Fruit fly (Drosophila melanogaster) whole organism, embryonic: Measurements from ENCODE around the gene CG7970.

Experiments
- Ada2b ChIP-seq: fragments of 200-800 bp; sonication (Bioruptor generic); IDR thresholded peaks from 2 replicates; pipeline ENCODE4 v1.3.6; 2022; ENCODE audit warnings: missing biosample characterization, missing genetic modification characterization
- Antp ChIP-seq: fragments of 200-800 bp; sonication (Bioruptor generic); optimal IDR thresholded peaks from 3 replicates; lab custom pipeline; 2016; ENCODE audit warnings: missing biosample characterization, missing genetic modification characterization
- CG10431 ChIP-seq: fragments of 200-800 bp; sonication (Bioruptor generic); optimal IDR thresholded peaks from 3 replicates; lab custom pipeline; 2018; ENCODE audit warnings: missing biosample characterization, mild to moderate bottlenecking, missing genetic modification characterization
- CG11085 ChIP-seq: fragments of 200-800 bp; sonication (Bioruptor generic); IDR thresholded peaks from 2 replicates; pipeline ENCODE4 v1.3.6; 2022; ENCODE audit warnings: missing biosample characterization, missing genetic modification characterization
- CG12071 ChIP-seq: fragments of 200-800 bp; sonication (Bioruptor generic); optimal IDR thresholded peaks from 3 replicates; lab custom pipeline; 2018; ENCODE audit warnings: missing biosample characterization, mild to moderate bottlenecking, missing genetic modification characterization
- CG14441 ChIP-seq: fragments of 200-800 bp; sonication (Bioruptor generic); IDR thresholded peaks from 2 replicates; pipeline ENCODE4 v1.3.6; 2022; ENCODE audit warnings: missing biosample characterization, missing genetic modification characterization
- CG15011 ChIP-seq: fragments of 200-800 bp; sonication (Bioruptor generic); optimal IDR thresholded peaks from 3 replicates; lab custom pipeline; 2018; ENCODE audit warnings: missing biosample characterization, mild to moderate bottlenecking, missing genetic modification characterization
- CG15073 ChIP-seq: fragments of 200-800 bp; sonication (Bioruptor generic); optimal IDR thresholded peaks from 2 replicates; lab custom pipeline; 2016; ENCODE audit warnings: missing biosample characterization, missing genetic modification characterization
- CG16815 ChIP-seq: fragments of 200-800 bp; sonication (Bioruptor generic); optimal IDR thresholded peaks from 3 replicates; lab custom pipeline; 2017; ENCODE audit warnings: missing biosample characterization, mild to moderate bottlenecking, missing genetic modification characterization
- CG17361 ChIP-seq: fragments of 200-800 bp; sonication (Bioruptor generic); IDR thresholded peaks from 3 replicates; pipeline ENCODE4 v1.3.6; 2022; ENCODE audit warnings: missing biosample characterization, missing genetic modification characterization
- CG18599 ChIP-seq: fragments of 200-800 bp; sonication (Bioruptor generic); optimal IDR thresholded peaks from 3 replicates; lab custom pipeline; 2017; ENCODE audit warnings: missing biosample characterization, missing genetic modification characterization, mild to moderate bottlenecking, moderate library complexity, missing genetic modification reagents
- CG32767 ChIP-seq: fragments of 200-800 bp; sonication (Bioruptor generic); IDR thresholded peaks from 2 replicates; pipeline ENCODE4 v1.3.6; 2022; ENCODE audit warnings: missing biosample characterization, missing genetic modification characterization
- CG5245 ChIP-seq: fragments of 200-800 bp; sonication (Bioruptor generic); optimal IDR thresholded peaks from 3 replicates; lab custom pipeline; 2016; ENCODE audit warnings: missing biosample characterization, missing genetic modification characterization
- CG6272 ChIP-seq: fragments of 200-800 bp; sonication (Bioruptor generic); IDR thresholded peaks from 2 replicates; pipeline ENCODE4 v1.3.6; 2022; ENCODE audit warnings: missing biosample characterization, missing genetic modification characterization
- CG6765 ChIP-seq: fragments of 200-800 bp; sonication (Bioruptor generic); optimal IDR thresholded peaks from 3 replicates; lab custom pipeline; 2017; ENCODE audit warnings: missing biosample characterization, mild to moderate bottlenecking, missing genetic modification characterization
- CG7987 ChIP-seq: fragments of 200-800 bp; sonication (Bioruptor generic); optimal IDR thresholded peaks from 2 replicates; lab custom pipeline; 2018; ENCODE audit warnings: missing biosample characterization, mild to moderate bottlenecking, missing genetic modification characterization, moderate library complexity
- CG8359 ChIP-seq: fragments of 200-800 bp; sonication (Bioruptor generic); optimal IDR thresholded peaks from 2 replicates; lab custom pipeline; 2017; ENCODE audit warnings: missing biosample characterization, mild to moderate bottlenecking, missing genetic modification characterization, borderline replicate concordance
- CTCF ChIP-seq: fragments of 200-800 bp; sonication (Bioruptor generic); optimal IDR thresholded peaks from 2 replicates; lab custom pipeline; 2017; ENCODE audit warnings: missing biosample characterization, mild to moderate bottlenecking, missing genetic modification characterization, moderate library complexity
- D19A ChIP-seq: fragments of 200-800 bp; optimal IDR thresholded peaks from 3 replicates; lab custom pipeline; 2019; ENCODE audit warnings: missing biosample characterization, mild to moderate bottlenecking, missing genetic modification characterization, moderate library complexity
- Dbx ChIP-seq: fragments of 200-800 bp; sonication (Bioruptor generic); IDR thresholded peaks from 3 replicates; pipeline ENCODE4 v1.3.6; 2022; ENCODE audit warnings: missing biosample characterization, missing genetic modification characterization
- E2f1 ChIP-seq: fragments of 200-800 bp; sonication (Bioruptor generic); IDR thresholded peaks from 2 replicates; pipeline ENCODE4 v1.3.6; 2022; ENCODE audit warnings: missing biosample characterization, missing genetic modification characterization
- Fer2 ChIP-seq: fragments of 200-800 bp; sonication (Bioruptor generic); optimal IDR thresholded peaks from 2 replicates; lab custom pipeline; 2018; ENCODE audit warnings: missing biosample characterization, mild to moderate bottlenecking, missing genetic modification characterization, moderate library complexity
- H15 ChIP-seq: fragments of 200-800 bp; sonication (Bioruptor generic); IDR thresholded peaks from 3 replicates; pipeline ENCODE4 v1.3.6; 2022; ENCODE audit warnings: missing biosample characterization, missing genetic modification characterization
- HLH4C ChIP-seq: fragments of 200-800 bp; sonication (Bioruptor generic); IDR thresholded peaks from 3 replicates; pipeline ENCODE4 v1.3.6; 2022; ENCODE audit warnings: missing biosample characterization, missing genetic modification characterization; ENCODE audit not compliant: partially characterized antibody
- Hey ChIP-seq: fragments of 200-800 bp; sonication (Bioruptor generic); optimal IDR thresholded peaks from 3 replicates; lab custom pipeline; 2018; ENCODE audit warnings: missing biosample characterization, mild to moderate bottlenecking, missing genetic modification characterization
- Hsf ChIP-seq: fragments of 200-800 bp; sonication (Bioruptor generic); optimal IDR thresholded peaks from 3 replicates; lab custom pipeline; 2016; ENCODE audit warnings: missing biosample characterization, missing genetic modification characterization
- Jarid2 ChIP-seq: fragments of 200-800 bp; sonication (Bioruptor generic); optimal IDR thresholded peaks from 3 replicates; lab custom pipeline; 2017; ENCODE audit warnings: mild to moderate bottlenecking, missing biosample characterization, missing genetic modification reagents, missing genetic modification characterization
- Nf-YC ChIP-seq: fragments of 200-800 bp; optimal IDR thresholded peaks from 3 replicates; lab custom pipeline; 2019; ENCODE audit warnings: missing biosample characterization, mild to moderate bottlenecking, missing genetic modification characterization, moderate library complexity
- Taf1 ChIP-seq: fragments of 200-800 bp; sonication (Bioruptor generic); IDR thresholded peaks from 2 replicates; pipeline ENCODE4 v1.3.6; 2022; ENCODE audit warnings: missing biosample characterization, missing genetic modification characterization
- aop ChIP-seq: fragments of 200-800 bp; sonication (Bioruptor generic); IDR thresholded peaks from 2 replicates; pipeline ENCODE4 v1.3.6; 2022; ENCODE audit warnings: missing biosample characterization, missing genetic modification characterization
- bigmax ChIP-seq: fragments of 200-800 bp; sonication (Bioruptor generic); optimal IDR thresholded peaks from 2 replicates; lab custom pipeline; 2018; ENCODE audit warnings: missing biosample characterization, mild to moderate bottlenecking, missing genetic modification characterization
- danr ChIP-seq: fragments of 200-800 bp; sonication (Bioruptor generic); IDR thresholded peaks from 2 replicates; pipeline ENCODE4 v1.3.6; 2022; ENCODE audit warnings: missing biosample characterization, missing genetic modification characterization
- dm ChIP-seq: fragments of 200-800 bp; sonication (Bioruptor generic); optimal IDR thresholded peaks from 3 replicates; lab custom pipeline; 2016; ENCODE audit warnings: missing biosample characterization, missing genetic modification characterization
- dmrt99B ChIP-seq: fragments of 200-800 bp; sonication (Bioruptor generic); optimal IDR thresholded peaks from 2 replicates; lab custom pipeline; 2018; ENCODE audit warnings: missing biosample characterization, mild to moderate bottlenecking, missing genetic modification characterization, moderate library complexity
- gcm ChIP-seq: fragments of 200-800 bp; sonication (Bioruptor generic); optimal IDR thresholded peaks from 2 replicates; lab custom pipeline; 2019; ENCODE audit warnings: missing biosample characterization, mild to moderate bottlenecking, missing genetic modification characterization, moderate library complexity
- grau ChIP-seq: fragments of 200-800 bp; optimal IDR thresholded peaks from 3 replicates; lab custom pipeline; 2019; ENCODE audit warnings: missing biosample characterization, mild to moderate bottlenecking, missing genetic modification characterization, moderate library complexity
- kah ChIP-seq: fragments of 200-800 bp; sonication (Bioruptor generic); optimal IDR thresholded peaks from 2 replicates; lab custom pipeline; 2018; ENCODE audit warnings: missing biosample characterization, mild to moderate bottlenecking, missing genetic modification characterization
- knrl ChIP-seq: fragments of 200-800 bp; sonication (Bioruptor generic); IDR thresholded peaks from 3 replicates; pipeline ENCODE4 v1.3.6; 2022; ENCODE audit warnings: missing biosample characterization, missing genetic modification characterization; ENCODE audit not compliant: partially characterized antibody
- lbe ChIP-seq: fragments of 200-800 bp; sonication (Bioruptor generic); optimal IDR thresholded peaks from 2 replicates; lab custom pipeline; 2016; ENCODE audit warnings: missing biosample characterization, mild to moderate bottlenecking, missing genetic modification characterization
- nom ChIP-seq: fragments of 200-800 bp; sonication (Bioruptor generic); optimal IDR thresholded peaks from 2 replicates; lab custom pipeline; 2017; ENCODE audit warnings: missing biosample characterization, missing genetic modification characterization, mild to moderate bottlenecking, moderate library complexity, missing genetic modification reagents
- pfk ChIP-seq: fragments of 200-800 bp; sonication (Bioruptor generic); optimal IDR thresholded peaks from 2 replicates; lab custom pipeline; 2018; ENCODE audit warnings: missing biosample characterization, mild to moderate bottlenecking, missing genetic modification characterization, moderate library complexity
- pum ChIP-seq: fragments of 200-800 bp; sonication (Bioruptor generic); optimal IDR thresholded peaks from 2 replicates; lab custom pipeline; 2016; ENCODE audit warnings: missing biosample characterization, missing genetic modification characterization
- rib ChIP-seq: fragments of 200-800 bp; sonication (Bioruptor generic); IDR thresholded peaks from 2 replicates; pipeline ENCODE4 v1.3.6; 2022; ENCODE audit warnings: missing biosample characterization, missing genetic modification characterization
- ro ChIP-seq: fragments of 200-800 bp; sonication (Bioruptor generic); IDR thresholded peaks from 2 replicates; pipeline ENCODE4 v1.3.6; 2022; ENCODE audit warnings: missing biosample characterization, missing genetic modification characterization
- sens-2 ChIP-seq: fragments of 200-800 bp; sonication (Bioruptor generic); IDR thresholded peaks from 2 replicates; pipeline ENCODE4 v1.3.6; 2022; ENCODE audit warnings: missing biosample characterization, missing genetic modification characterization
- sr ChIP-seq: fragments of 200-800 bp; sonication (Bioruptor generic); IDR thresholded peaks from 3 replicates; pipeline ENCODE4 v1.3.6; 2022; ENCODE audit warnings: missing biosample characterization, missing genetic modification characterization
- ssp ChIP-seq: fragments of 200-800 bp; sonication (Bioruptor generic); IDR thresholded peaks from 2 replicates; pipeline ENCODE4 v1.3.6; 2022; ENCODE audit warnings: missing biosample characterization, missing genetic modification characterization
- stc ChIP-seq: fragments of 200-800 bp; sonication (Bioruptor generic); IDR thresholded peaks from 2 replicates; pipeline ENCODE4 v1.3.6; 2022; ENCODE audit warnings: missing biosample characterization, missing genetic modification characterization
- stwl ChIP-seq: fragments of 200-800 bp; sonication (Bioruptor generic); optimal IDR thresholded peaks from 3 replicates; lab custom pipeline; 2018; ENCODE audit warnings: missing biosample characterization, mild to moderate bottlenecking, missing genetic modification characterization, moderate library complexity
- tup ChIP-seq: fragments of 200-800 bp; sonication (Bioruptor generic); optimal IDR thresholded peaks from 2 replicates; lab custom pipeline; 2016; ENCODE audit warnings: missing biosample characterization, mild to moderate bottlenecking, missing genetic modification characterization, moderate library complexity
- twi ChIP-seq: fragments of 200-800 bp; optimal IDR thresholded peaks from 2 replicates; lab custom pipeline; 2019; ENCODE audit warnings: missing biosample characterization, mild to moderate bottlenecking, missing genetic modification characterization, moderate library complexity
- yki ChIP-seq: fragments of >200 bp; optimal IDR thresholded peaks from 3 replicates; lab custom pipeline; 2018

Gene CG7970

DNA sequence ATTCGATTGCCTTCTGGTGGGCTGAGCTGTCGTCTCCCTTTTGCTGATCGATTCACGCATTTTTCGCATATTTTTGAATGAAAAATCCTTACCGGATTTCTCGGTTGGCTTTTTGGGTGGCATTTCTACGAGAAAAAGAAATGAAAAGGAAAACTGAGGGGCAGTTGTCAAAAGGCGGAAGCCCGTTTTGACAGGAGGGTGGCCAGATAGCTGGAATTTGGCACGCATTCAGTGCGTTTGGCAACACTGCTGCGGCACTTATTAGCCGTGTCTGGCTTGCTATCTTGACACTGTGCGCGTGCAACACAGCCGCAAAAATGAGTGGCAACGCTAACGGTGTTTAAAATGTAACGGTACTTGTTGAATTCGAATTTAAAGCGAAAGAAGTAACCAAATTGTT is 16.0 kb downstream of the CG7970 start, which contains the start of gene RpL23A (continued):
- peak; percentile 92 for TF ChIP-seq bigmax (GFP tag; lab: Kevin White, UChicago)
- TF ChIP-seq Hey, result peak; percentile 89
- TF ChIP-seq pfk (GFP tag; lab: Kevin White, UChicago), result peak; percentile 82
- peak; percentile 77 for TF ChIP-seq lbe (GFP tag; lab: Kevin White, UChicago)
- TF ChIP-seq CG7987 (GFP tag; lab: Kevin White, UChicago), result peak; percentile 99
- TF ChIP-seq CG14441 (GFP tag; lab: Robert Waterston, UW), result peak; percentile 86
- peak; percentile 91 for TF ChIP-seq CG6272 (GFP tag; lab: Robert Waterston, UW)
- TF ChIP-seq CTCF (GFP tag; lab: Kevin White, UChicago), result peak; percentile 65
- peak; percentile 80 for TF ChIP-seq dmrt99B (tag; lab: Kevin White, UChicago)
- peak; percentile 96 for TF ChIP-seq CG11085 (GFP tag; lab: Robert Waterston, UW)
- peak; percentile 82 for TF ChIP-seq nom (GFP tag; lab: Kevin White, UChicago)
- peak; percentile 79 for TF ChIP-seq gcm (GFP tag; lab: Kevin White, UChicago)
- TF ChIP-seq CG16815 (GFP tag; lab: Kevin White, UChicago), result peak; percentile 88
- peak; percentile 72 for TF ChIP-seq knrl (GFP tag; lab: Robert Waterston, UW)
- TF ChIP-seq ro (GFP tag; lab: Robert Waterston, UW), result peak; percentile 73
- TF ChIP-seq E2f1 (GFP tag; lab: Robert Waterston, UW), result peak; percentile 89
- peak; percentile 98 for TF ChIP-seq Antp (GFP tag; lab: Kevin White, UChicago)
- TF ChIP-seq danr (GFP tag; lab: Robert Waterston, UW), result peak; percentile 68
- peak; percentile 85 for TF ChIP-seq Jarid2 (GFP tag; lab: Kevin White, UChicago)
- TF ChIP-seq ssp (GFP tag; lab: Robert Waterston, UW), result peak; percentile 87
- TF ChIP-seq CG6765 (GFP tag; lab: Kevin White, UChicago), result peak; percentile 96
- peak; percentile 87 for TF ChIP-seq CG5245 (GFP tag; lab: Kevin White, UChicago)
- TF ChIP-seq H15, result peak; percentile 92
- TF ChIP-seq CG15073, result peak; percentile 22
- peak; percentile 71; the same call in 1 of the 2 replicates for TF ChIP-seq Taf1 (GFP tag; lab: Robert Waterston, UW)
- peak; percentile 81 for TF ChIP-seq CG8359
- TF ChIP-seq sr (GFP tag; lab: Robert Waterston, UW), result peak; percentile 92
- peak; percentile 92 for TF ChIP-seq CG10431 (GFP tag; lab: Kevin White, UChicago)
- TF ChIP-seq kah, result peak; percentile 79
- peak; percentile 89 for TF ChIP-seq CG17361 (GFP tag; lab: Robert Waterston, UW)
- TF ChIP-seq yki (lab: Kevin White, UChicago), result no peak
- TF ChIP-seq CG18599, result peak; percentile 97
- TF ChIP-seq HLH4C, result no peak
- TF ChIP-seq sens-2 (GFP tag; lab: Robert Waterston, UW), result peak; percentile 90
- TF ChIP-seq twi (tag; lab: Kevin White, UChicago), result peak; percentile 80
- peak; percentile 84 for TF ChIP-seq Ada2b (GFP tag; lab: Robert Waterston, UW)
- TF ChIP-seq stwl, result peak; percentile 97
- peak; percentile 66 for TF ChIP-seq CG32767 (GFP tag; lab: Robert Waterston, UW)
- peak; percentile 63 for TF ChIP-seq D19A
- peak; percentile 92 for TF ChIP-seq CG15011 (GFP tag; lab: Kevin White, UChicago)
- TF ChIP-seq aop, result peak; percentile 54; the same call in 1 of the 2 replicates
- peak; percentile 80 for TF ChIP-seq Nf-YC
- TF ChIP-seq Hsf (GFP tag; lab: Kevin White, UChicago), result peak; percentile 96
- peak; percentile 93 for TF ChIP-seq rib (GFP tag; lab: Robert Waterston, UW)
- TF ChIP-seq tup, result peak; percentile 85
- TF ChIP-seq Fer2, result peak; percentile 92
- peak; percentile 92 for TF ChIP-seq CG12071
- TF ChIP-seq stc, result peak; percentile 91
- peak; percentile 95 for TF ChIP-seq pum (GFP tag; lab: Kevin White, UChicago)
- TF ChIP-seq grau (tag; lab: Kevin White, UChicago), result peak; percentile 88
- peak; percentile 99 for TF ChIP-seq dm (GFP tag; lab: Kevin White, UChicago)
- TF ChIP-seq Dbx (GFP tag; lab: Robert Waterston, UW), result peak; percentile 98
